Fruit fly (Drosophila melanogaster): Measurements from ENCODE around the gene CG32365.

CG32365 gene

DNA sequence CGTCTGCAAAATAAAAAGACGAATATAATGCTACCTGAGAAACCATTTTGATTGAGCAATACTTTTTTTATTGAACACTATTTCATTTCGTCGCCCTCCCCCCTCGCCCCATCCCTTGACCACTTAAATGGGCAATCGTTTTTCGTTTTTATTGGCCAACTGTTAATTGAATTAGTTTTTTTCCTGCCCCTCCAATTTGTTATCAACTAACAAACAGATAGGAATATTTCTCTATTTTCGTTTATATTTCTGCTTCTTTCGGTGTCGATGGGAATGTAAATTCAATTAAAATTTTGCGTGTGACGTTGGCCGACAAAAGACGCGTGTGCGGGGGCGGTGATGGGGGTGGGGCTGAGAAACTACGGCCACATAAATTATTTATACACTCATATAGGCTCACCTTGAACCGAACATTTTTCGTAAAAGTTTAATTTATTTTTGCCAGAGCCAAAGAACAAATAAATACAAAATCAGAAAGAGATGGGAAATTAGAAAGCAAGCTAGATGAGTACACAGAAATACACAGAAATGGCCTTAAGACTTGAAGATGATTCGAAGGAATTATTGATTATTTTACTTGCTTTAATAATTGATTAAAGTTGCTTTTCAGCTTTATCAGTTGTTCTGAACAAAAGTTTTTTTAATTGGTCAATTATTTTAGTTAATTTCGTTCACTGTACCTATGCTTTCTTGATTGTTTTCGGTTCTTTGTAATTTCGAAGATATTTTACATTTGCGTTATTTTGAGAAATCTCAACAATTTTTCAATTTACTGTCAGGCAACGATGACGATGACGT is 8.0 kb upstream of the CG32365 start:
- TF ChIP-seq vri (GFP tag; optimal IDR thresholded peaks at IDR 0.05) (no peak), eg (GFP tag; IDR thresholded peaks at IDR 0.05) (0 out of 3 replicates have a peak, but pooled peaks have one; percentile 17)

- TF ChIP-seq CG31627 (GFP tag; optimal IDR thresholded peaks at IDR 0.05) (peak; percentile 15), Eip75B (GFP tag; optimal IDR thresholded peaks at IDR 0.05) (no peak), CG3032 (tag; optimal IDR thresholded peaks at IDR 0.05) (no peak), svp (GFP tag) (no peak), Ets21C (GFP tag; optimal IDR thresholded peaks at IDR 0.05) (no peak), lz (GFP tag; optimal IDR thresholded peaks at IDR 0.05) (no peak), CG34406 (GFP tag; optimal IDR thresholded peaks at IDR 0.05) (peak; percentile 46), pdm3 (GFP tag; optimal IDR thresholded peaks at IDR 0.05) (no peak), CG10631 (GFP tag; optimal IDR thresholded peaks at IDR 0.05) (no peak), Met (GFP tag; optimal IDR thresholded peaks at IDR 0.05) (peak; percentile 31), Smox (GFP tag; optimal IDR thresholded peaks at IDR 0.05) (peak; percentile 49), Eip78C (GFP tag) (peak; percentile 90), fd85E (GFP tag; optimal IDR thresholded peaks at IDR 0.05) (no peak), topi (GFP tag; optimal IDR thresholded peaks at IDR 0.05) (peak; percentile 34), CG15336 (GFP tag; IDR thresholded peaks at IDR 0.05) (0 out of 2 replicates have a peak, but pooled peaks have one; percentile 26), dsx (GFP tag; optimal IDR thresholded peaks at IDR 0.05; ENCODE audit: poor library complexity, severe bottlenecking) (no peak), esn (GFP tag; optimal IDR thresholded peaks at IDR 0.05) (peak; percentile 67), OdsH (GFP tag; optimal IDR thresholded peaks at IDR 0.05) (peak; percentile 51), CG6854 (GFP tag; optimal IDR thresholded peaks at IDR 0.05) (no peak), CG6792 (GFP tag; optimal IDR thresholded peaks at IDR 0.05) (peak; percentile 28), CG8632 (GFP tag; optimal IDR thresholded peaks at IDR 0.05) (peak; percentile 31), CG6163 (GFP tag; IDR thresholded peaks at IDR 0.05) (0 out of 3 replicates have a peak, but pooled peaks have one; percentile 0), Sox15 (GFP tag; optimal IDR thresholded peaks at IDR 0.05) (no peak), Gug (GFP tag; IDR thresholded peaks at IDR 0.05) (no peak), net (GFP tag; optimal IDR thresholded peaks at IDR 0.05) (peak; percentile 2), CG9139 (GFP tag; optimal IDR thresholded peaks at IDR 0.05) (no peak), achi (GFP tag; optimal IDR thresholded peaks at IDR 0.05) (peak; percentile 10), cyc (GFP tag; optimal IDR thresholded peaks at IDR 0.05) (peak; percentile 10), acj6 (GFP tag; optimal IDR thresholded peaks at IDR 0.05) (peak; percentile 24)
Observed at dm6 chr3L:7861807-7862206, 7.0 kb upstream of the CG32365 start.

DNA sequence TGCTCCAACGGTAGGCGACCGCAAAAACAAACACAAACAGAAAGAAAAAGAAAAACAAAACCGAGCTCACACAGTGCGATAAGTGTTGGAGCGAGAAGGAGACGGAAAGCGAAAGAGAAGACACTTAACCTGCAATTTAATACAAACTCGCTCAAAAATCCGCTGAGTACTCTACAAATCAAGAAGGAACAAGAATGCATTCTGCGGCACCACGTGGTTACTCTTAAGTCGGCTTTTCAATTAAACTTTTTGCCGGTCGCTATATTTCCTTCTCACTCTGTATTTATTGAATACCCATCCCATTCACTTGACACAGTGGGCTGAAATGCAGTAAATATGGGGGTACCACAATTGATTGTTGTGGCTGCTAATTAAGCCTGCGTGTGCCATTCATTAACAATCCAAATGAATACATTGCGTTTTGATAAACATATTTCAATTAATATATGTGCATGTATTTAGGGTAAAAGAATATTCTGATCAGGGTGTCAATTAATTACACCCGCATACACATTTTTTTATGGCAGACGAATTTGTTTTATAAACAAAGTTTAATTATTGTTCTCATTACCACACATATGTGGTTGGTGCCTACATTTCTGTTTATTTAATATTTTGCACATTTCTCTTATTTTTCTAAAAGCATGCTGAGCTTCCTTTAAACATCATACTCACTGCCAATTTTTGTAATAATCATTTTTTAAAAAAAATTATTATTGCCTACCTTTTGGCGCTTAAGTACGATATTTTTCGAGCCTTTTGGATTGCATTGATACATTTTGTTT is 6.4 kb upstream of the CG32365 start:
- TF ChIP-seq topi (GFP tag; optimal IDR thresholded peaks at IDR 0.05): peak; percentile 32
- peak; percentile 88 for TF ChIP-seq dsx (GFP tag; optimal IDR thresholded peaks at IDR 0.05; ENCODE audit: poor library complexity, severe bottlenecking)
- no peak for TF ChIP-seq CG6808 (GFP tag; optimal IDR thresholded peaks at IDR 0.05)
- peak; percentile 22 for TF ChIP-seq CG3919 (GFP tag; optimal IDR thresholded peaks at IDR 0.05)
- peak; percentile 66 for TF ChIP-seq CG32006 (GFP tag; optimal IDR thresholded peaks at IDR 0.05)
- TF ChIP-seq Met (GFP tag; optimal IDR thresholded peaks at IDR 0.05): peak; percentile 27
- peak; percentile 26 for TF ChIP-seq lz (GFP tag; optimal IDR thresholded peaks at IDR 0.05)
- TF ChIP-seq CG6163 (GFP tag; IDR thresholded peaks at IDR 0.05): peak; percentile 33; the same call in 1 of the 3 replicates
- peak; percentile 21 for TF ChIP-seq Smox (GFP tag; optimal IDR thresholded peaks at IDR 0.05)
- peak; percentile 30 for TF ChIP-seq CG4318 (GFP tag; optimal IDR thresholded peaks at IDR 0.05)
- TF ChIP-seq CG6276 (GFP tag; optimal IDR thresholded peaks at IDR 0.05): peak; percentile 37
- TF ChIP-seq eg (GFP tag; IDR thresholded peaks at IDR 0.05): 0 out of 3 replicates have a peak, but pooled peaks have one; percentile 9
- no peak for TF ChIP-seq spab (GFP tag; optimal IDR thresholded peaks at IDR 0.05)
- no peak for TF ChIP-seq CG1621 (tag; optimal IDR thresholded peaks at IDR 0.05)
- peak; percentile 12 for TF ChIP-seq cyc (GFP tag; optimal IDR thresholded peaks at IDR 0.05)
- TF ChIP-seq Eip75B (GFP tag; optimal IDR thresholded peaks at IDR 0.05): peak; percentile 12
- TF ChIP-seq fd85E (GFP tag; optimal IDR thresholded peaks at IDR 0.05): no peak
- no peak for TF ChIP-seq CG11762 (GFP tag; optimal IDR thresholded peaks at IDR 0.05; ENCODE audit: insufficient read depth)
- no peak for TF ChIP-seq Hr38 (GFP tag; optimal IDR thresholded peaks at IDR 0.05)
- TF ChIP-seq salr (GFP tag; optimal IDR thresholded peaks at IDR 0.05): peak; percentile 22 to 59
- no peak for TF ChIP-seq acj6 (GFP tag; optimal IDR thresholded peaks at IDR 0.05)
- peak; percentile 30 for TF ChIP-seq CG8632 (GFP tag; optimal IDR thresholded peaks at IDR 0.05)
- peak; percentile 19 for TF ChIP-seq CG9139 (GFP tag; optimal IDR thresholded peaks at IDR 0.05)
- TF ChIP-seq OdsH (GFP tag; optimal IDR thresholded peaks at IDR 0.05): peak; percentile 9
- peak; percentile 89 for TF ChIP-seq fkh (GFP tag; optimal IDR thresholded peaks at IDR 0.05)
- no peak for TF ChIP-seq CG3032 (tag; optimal IDR thresholded peaks at IDR 0.05)
- TF ChIP-seq CG8119 (GFP tag; IDR thresholded peaks at IDR 0.05): 0 out of 3 replicates have a peak, but pooled peaks have one; percentile 12
- TF ChIP-seq esn (GFP tag; optimal IDR thresholded peaks at IDR 0.05): peak; percentile 39
- TF ChIP-seq pdm3 (GFP tag; optimal IDR thresholded peaks at IDR 0.05): peak; percentile 27
